Worm (Caenorhabditis elegans) whole organism, L1 larva: Measurements from ENCODE around the gene golg-2.

Experiments
- C04F5.9 ChIP-seq: sonication (generic microtip); optimal IDR thresholded peaks from 2 replicates; lab custom pipeline; 2016; ENCODE audit warnings: missing genetic modification characterization, missing compliant biosample characterization
- C16A3.4 ChIP-seq: fragments of 150-350 bp; optimal IDR thresholded peaks from 2 replicates; lab custom pipeline; 2014; ENCODE audit warnings: missing biosample characterization, missing genetic modification characterization
- C34B4.2 ChIP-seq: sonication (generic microtip); optimal IDR thresholded peaks from 2 replicates; lab custom pipeline; 2017; ENCODE audit warnings: mild to moderate bottlenecking, missing genetic modification characterization, missing compliant biosample characterization
- F16B12.6 ChIP-seq: fragments of 150-350 bp; optimal IDR thresholded peaks from 2 replicates; lab custom pipeline; 2014; ENCODE audit warnings: missing biosample characterization, missing genetic modification characterization
- aha-1 ChIP-seq: fragments of 150-350 bp; optimal IDR thresholded peaks from 2 replicates; lab custom pipeline; 2014; ENCODE audit warnings: missing biosample characterization, missing genetic modification characterization
- alr-1 ChIP-seq: fragments of 200-800 bp; sonication (Bioruptor generic); optimal IDR thresholded peaks from 2 replicates; lab custom pipeline; 2018; ENCODE audit warnings: borderline replicate concordance, mild to moderate bottlenecking, missing genetic modification characterization, missing compliant biosample characterization
- blmp-1 ChIP-seq: fragments of 150-350 bp; optimal IDR thresholded peaks from 2 replicates; lab custom pipeline; 2014; ENCODE audit warnings: missing biosample characterization, missing genetic modification characterization
- ceh-63 ChIP-seq: fragments of 200-800 bp; sonication (Bioruptor generic); optimal IDR thresholded peaks from 2 replicates; lab custom pipeline; 2018; ENCODE audit warnings: mild to moderate bottlenecking, missing genetic modification characterization, missing compliant biosample characterization
- ceh-82 ChIP-seq, 3 experiments: fragments of 150-350 bp in 1 of 3; sonication (generic microtip) in 2 of 3; optimal IDR thresholded peaks; 2 replicates each; lab custom pipeline; 2014 to 2017; ENCODE audit warnings: missing biosample characterization in 3 of 3, missing genetic modification characterization in 3 of 3
- efl-3 ChIP-seq: fragments of 200-800 bp; sonication (Bioruptor generic); optimal IDR thresholded peaks from 2 replicates; lab custom pipeline; 2018; ENCODE audit warnings: mild to moderate bottlenecking, missing genetic modification characterization, missing compliant biosample characterization
- egl-13 ChIP-seq: sonication (generic microtip); optimal IDR thresholded peaks from 2 replicates; lab custom pipeline; 2016; ENCODE audit warnings: missing genotype, missing genetic modification reagents, missing genetic modification characterization, missing compliant biosample characterization
- elt-3 ChIP-seq, 6 experiments: fragments of 150-350 bp in 1 of 6; sonication (generic microtip); optimal IDR thresholded peaks; 2 replicates each; lab custom pipeline; 2017 to 2018; ENCODE audit warnings: missing biosample characterization in 6 of 6, missing genetic modification characterization in 6 of 6, inconsistent platforms in 1 of 6
- ets-5 ChIP-seq: fragments of 200-800 bp; sonication (Bioruptor generic); IDR thresholded peaks from 2 replicates; pipeline ENCODE4 v1.3.6; 2022; ENCODE audit warnings: missing genetic modification characterization, missing compliant biosample characterization
- fkh-10 ChIP-seq: sonication (generic microtip); optimal IDR thresholded peaks from 2 replicates; lab custom pipeline; 2017; ENCODE audit warnings: missing biosample characterization, missing genetic modification reagents, missing genetic modification characterization
- fkh-8 ChIP-seq: sonication (generic microtip); optimal IDR thresholded peaks from 2 replicates; lab custom pipeline; 2016; ENCODE audit warnings: mild to moderate bottlenecking, missing genetic modification characterization, missing compliant biosample characterization
- hlh-4 ChIP-seq: sonication (generic microtip); optimal IDR thresholded peaks from 2 replicates; lab custom pipeline; 2016; ENCODE audit warnings: mild to moderate bottlenecking, missing genetic modification characterization, missing compliant biosample characterization
- hpl-2 ChIP-seq: fragments of 150-350 bp; optimal IDR thresholded peaks from 2 replicates; lab custom pipeline; 2014; ENCODE audit warnings: missing biosample characterization, missing genetic modification reagents, missing genetic modification characterization
- irx-1 ChIP-seq: sonication (generic microtip); optimal IDR thresholded peaks from 2 replicates; lab custom pipeline; 2016; ENCODE audit warnings: missing genetic modification characterization, missing compliant biosample characterization
- isw-1 ChIP-seq: fragments of 200-800 bp; sonication (Bioruptor generic); IDR thresholded peaks from 2 replicates; pipeline ENCODE4 v1.3.6; 2022; ENCODE audit warnings: missing genetic modification characterization, missing compliant biosample characterization
- lin-15B ChIP-seq: fragments of 150-350 bp; sonication (generic microtip); optimal IDR thresholded peaks from 3 replicates; lab custom pipeline; 2014; ENCODE audit warnings: missing biosample characterization, missing genetic modification characterization
- lin-35 ChIP-seq, 2 experiments: fragments of 150-350 bp; optimal IDR thresholded peaks; 2 replicates each; lab custom pipeline; 2014; ENCODE audit warnings: missing biosample characterization in 2 of 2, missing genetic modification characterization in 2 of 2, missing genetic modification reagents in 2 of 2
- mab-9 ChIP-seq: fragments of 200-800 bp; sonication (Bioruptor generic); IDR thresholded peaks from 2 replicates; pipeline ENCODE4 v1.3.6; 2022; ENCODE audit warnings: missing genetic modification reagents, missing genetic modification characterization, missing compliant biosample characterization
- mef-2 ChIP-seq: fragments of 150-350 bp; optimal IDR thresholded peaks from 2 replicates; lab custom pipeline; 2014; ENCODE audit warnings: missing biosample characterization, missing genetic modification characterization
- mep-1 ChIP-seq: fragments of 150-350 bp; optimal IDR thresholded peaks from 2 replicates; lab custom pipeline; 2014; ENCODE audit warnings: missing biosample characterization, missing genetic modification characterization
- nhr-11 ChIP-seq: fragments of 150-350 bp; optimal IDR thresholded peaks from 2 replicates; lab custom pipeline; 2014; ENCODE audit warnings: missing biosample characterization, missing genetic modification characterization
- nhr-12 ChIP-seq: sonication (generic microtip); optimal IDR thresholded peaks from 2 replicates; lab custom pipeline; 2017; ENCODE audit warnings: missing biosample characterization, missing genetic modification characterization
- nhr-19 ChIP-seq: fragments of 200-800 bp; sonication (Bioruptor generic); conservative IDR thresholded peaks from 2 replicates; pipeline ENCODE4 v1.3.6; 2022; ENCODE audit warnings: missing genetic modification characterization, missing compliant biosample characterization
- nhr-28 ChIP-seq: fragments of 150-350 bp; optimal IDR thresholded peaks from 2 replicates; lab custom pipeline; 2014; ENCODE audit warnings: missing biosample characterization, missing genetic modification characterization
- nhr-47 ChIP-seq: sonication (generic microtip); optimal IDR thresholded peaks from 2 replicates; lab custom pipeline; 2016; ENCODE audit warnings: mild to moderate bottlenecking, missing genetic modification characterization, moderate library complexity, missing compliant biosample characterization
- nhr-71 ChIP-seq: sonication (generic microtip); optimal IDR thresholded peaks from 2 replicates; lab custom pipeline; 2016; ENCODE audit warnings: mild to moderate bottlenecking, missing genetic modification characterization, moderate library complexity, missing compliant biosample characterization
- nhr-76 ChIP-seq: sonication (generic microtip); optimal IDR thresholded peaks from 2 replicates; lab custom pipeline; 2017; ENCODE audit warnings: missing biosample characterization, missing genetic modification characterization
- nhr-77 ChIP-seq: fragments of 150-350 bp; optimal IDR thresholded peaks from 2 replicates; lab custom pipeline; 2014; ENCODE audit warnings: missing biosample characterization, missing genetic modification characterization
- nhr-84 ChIP-seq: sonication (generic microtip); optimal IDR thresholded peaks from 2 replicates; lab custom pipeline; 2017; ENCODE audit warnings: missing biosample characterization, missing genetic modification characterization
- nhr-90 ChIP-seq: sonication (generic microtip); optimal IDR thresholded peaks from 2 replicates; lab custom pipeline; 2016; ENCODE audit warnings: mild to moderate bottlenecking, missing genetic modification characterization, missing compliant biosample characterization; ENCODE audit not compliant: poor library complexity
- pqm-1 ChIP-seq: sonication (generic microtip); optimal IDR thresholded peaks from 3 replicates; lab custom pipeline; 2017; ENCODE audit warnings: missing biosample characterization, missing genetic modification characterization
- rnt-1 ChIP-seq: sonication (generic microtip); optimal IDR thresholded peaks from 2 replicates; lab custom pipeline; 2016; ENCODE audit warnings: mild to moderate bottlenecking, missing genetic modification characterization, moderate library complexity, missing compliant biosample characterization
- skn-1 ChIP-seq: fragments of 150-350 bp; optimal IDR thresholded peaks from 2 replicates; lab custom pipeline; 2014; ENCODE audit warnings: missing biosample characterization, missing genetic modification characterization
- sup-37 ChIP-seq: fragments of 200-800 bp; sonication (Bioruptor generic); optimal IDR thresholded peaks from 2 replicates; lab custom pipeline; 2018; ENCODE audit warnings: mild to moderate bottlenecking, missing genetic modification characterization, missing compliant biosample characterization
- swsn-7 ChIP-seq: sonication (generic microtip); optimal IDR thresholded peaks from 2 replicates; lab custom pipeline; 2016; ENCODE audit warnings: missing genetic modification characterization, missing compliant biosample characterization
- tbx-2 ChIP-seq: sonication (generic microtip); optimal IDR thresholded peaks from 2 replicates; lab custom pipeline; 2016; ENCODE audit warnings: missing genetic modification characterization, missing compliant biosample characterization
- unc-130 ChIP-seq: fragments of 150-350 bp; optimal IDR thresholded peaks from 2 replicates; lab custom pipeline; 2017; ENCODE audit warnings: missing biosample characterization, missing genetic modification characterization, inconsistent platforms
- unc-30 ChIP-seq: sonication (generic microtip); optimal IDR thresholded peaks from 2 replicates; lab custom pipeline; 2017; ENCODE audit warnings: missing biosample characterization, missing genetic modification characterization
- xbp-1 ChIP-seq: sonication (generic microtip); optimal IDR thresholded peaks from 2 replicates; lab custom pipeline; 2016; ENCODE audit warnings: missing genetic modification characterization, missing compliant biosample characterization
- zag-1 ChIP-seq: fragments of 150-350 bp; optimal IDR thresholded peaks from 2 replicates; lab custom pipeline; 2014; ENCODE audit warnings: missing biosample characterization, missing genetic modification characterization
- ztf-11 ChIP-seq, 2 experiments: sonication (generic microtip); optimal IDR thresholded peaks; 2 replicates each; lab custom pipeline; 2016 to 2017; ENCODE audit warnings: missing genetic modification characterization in 2 of 2, missing biosample characterization in 1 of 2, missing compliant biosample characterization in 1 of 2

golg-2 gene

DNA sequence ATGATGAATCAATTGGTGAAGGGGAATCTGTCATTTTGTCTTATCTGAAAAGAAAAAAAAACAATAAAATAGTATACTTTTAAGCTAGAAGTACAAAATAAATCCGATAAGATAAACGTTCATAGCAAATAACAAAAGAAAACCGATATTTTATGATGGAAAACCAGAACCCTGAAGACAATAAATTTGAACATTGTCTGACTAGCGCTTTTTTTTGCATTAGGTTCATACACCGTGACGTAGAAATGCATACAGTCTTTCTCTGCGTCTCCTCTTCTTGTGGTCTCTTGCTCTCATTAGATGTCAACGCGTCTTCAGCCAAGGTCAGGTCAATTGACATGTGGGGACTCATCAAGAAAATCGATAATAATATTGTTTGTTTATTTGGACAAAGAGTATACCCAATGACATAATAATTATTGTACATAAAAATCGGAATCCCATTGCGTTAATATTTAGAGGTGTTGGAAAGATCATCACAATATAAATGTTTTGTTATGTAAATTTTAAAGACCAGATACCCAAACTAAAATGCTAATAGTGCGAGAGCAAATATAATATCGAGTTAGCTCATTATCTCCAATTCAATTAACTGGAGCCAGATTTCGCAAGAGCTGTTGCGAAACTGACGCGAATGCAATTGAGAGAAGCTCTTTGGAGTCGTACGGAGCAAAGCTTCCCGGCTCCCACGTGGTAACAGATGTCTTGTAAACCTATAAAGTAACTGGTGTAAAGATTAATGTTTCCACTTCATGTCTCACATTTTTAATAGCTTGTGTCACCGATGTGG, 41.4 kb upstream of the golg-2 start, which contains the start of gene dsh-2 (continued):
- TF ChIP-seq elt-3 (tag; optimal IDR thresholded peaks at IDR 0.05; lab: Kevin White, UChicago) = peak in 3 of 6 experiments; percentile 36 to 51 (median 41)
- peak; percentile 45 for TF ChIP-seq rnt-1
- TF ChIP-seq aha-1 (tag; lab: Kevin White, UChicago) = no peak
- no peak for TF ChIP-seq ets-5 (GFP tag; lab: Robert Waterston, UW)
- TF ChIP-seq mep-1 (tag; lab: Kevin White, UChicago) = peak; percentile 91
- TF ChIP-seq irx-1 (tag; lab: Kevin White, UChicago) = no peak
- no peak for TF ChIP-seq mef-2 (tag; lab: Kevin White, UChicago)
- peak; percentile 42 for TF ChIP-seq xbp-1 (tag; lab: Kevin White, UChicago)
- TF ChIP-seq hpl-2 (GFP tag; lab: Kevin White, UChicago) = no peak
- TF ChIP-seq C34B4.2 (tag; lab: Kevin White, UChicago) = no peak
- TF ChIP-seq nhr-71 = peak; percentile 62
- peak; percentile 69 for TF ChIP-seq blmp-1
- TF ChIP-seq nhr-77 (tag; lab: Kevin White, UChicago) = peak; percentile 32
- TF ChIP-seq nhr-28 (tag; lab: Kevin White, UChicago) = no peak
- TF ChIP-seq mab-9 (GFP tag; lab: Robert Waterston, UW) = no peak
- TF ChIP-seq F16B12.6 (tag; lab: Kevin White, UChicago) = peak; percentile 83
- TF ChIP-seq nhr-19 = peak; percentile 30
- no peak for TF ChIP-seq nhr-76 (tag; lab: Kevin White, UChicago)
- no peak for TF ChIP-seq unc-30 (tag; lab: Kevin White, UChicago)
- peak in 1 of 3 experiments; percentile 15 for TF ChIP-seq ceh-82 (tag; optimal IDR thresholded peaks at IDR 0.05; lab: Kevin White, UChicago)
- peak; percentile 43 for TF ChIP-seq tbx-2 (tag; lab: Kevin White, UChicago)
- peak; percentile 48 for TF ChIP-seq nhr-47 (tag; lab: Kevin White, UChicago)
- no peak for TF ChIP-seq sup-37 (GFP tag; lab: Kevin White, UChicago)
- peak; percentile 46 for TF ChIP-seq unc-130 (tag; lab: Kevin White, UChicago)
- TF ChIP-seq skn-1 (tag; lab: Kevin White, UChicago) = peak; percentile 9
- TF ChIP-seq fkh-10 (GFP tag; lab: Kevin White, UChicago) = no peak
- peak; percentile 13 for TF ChIP-seq lin-15B (tag; lab: Kevin White, UChicago)
- no peak for TF ChIP-seq nhr-11 (tag; lab: Kevin White, UChicago)
- TF ChIP-seq nhr-84 = no peak
- TF ChIP-seq alr-1 (tag; lab: Kevin White, UChicago) = no peak
- no peak for TF ChIP-seq nhr-12 (tag; lab: Kevin White, UChicago)
- TF ChIP-seq lin-35 (GFP tag; optimal IDR thresholded peaks at IDR 0.05; lab: Kevin White, UChicago) = peak; percentile 68 to 92
- TF ChIP-seq hlh-4 (tag; lab: Kevin White, UChicago) = no peak
- no peak for TF ChIP-seq egl-13 (tag; lab: Kevin White, UChicago)

DNA sequence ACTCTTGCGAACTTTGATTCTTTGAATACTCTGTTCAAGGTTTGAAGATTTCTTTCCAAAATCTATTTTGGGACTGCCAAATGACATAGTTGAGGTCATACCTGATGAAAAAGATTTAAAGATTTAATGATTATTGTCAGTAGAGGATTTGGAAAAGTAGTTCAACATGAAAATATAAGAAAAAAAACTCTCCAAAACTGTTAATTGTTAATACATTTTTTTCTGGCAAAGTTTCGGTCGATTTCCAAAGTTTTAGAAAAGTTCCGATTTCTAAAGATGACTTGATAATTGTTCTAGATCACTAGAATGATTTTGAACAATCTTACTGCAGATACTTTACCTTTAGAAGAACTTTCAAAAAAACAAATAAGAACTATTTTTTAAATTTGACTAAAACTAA, 31.4 kb upstream of the golg-2 start, which contains the start of gene C27A2.7:
C27A2.7 (minus strand) TSS at position 101 of the 400 bp plus-strand sequence.
- no peak for TF ChIP-seq C04F5.9 (tag; lab: Kevin White, UChicago)
- TF ChIP-seq fkh-8 (tag; lab: Kevin White, UChicago) = no peak
- TF ChIP-seq ceh-63 (GFP tag; lab: Kevin White, UChicago) = no peak
- TF ChIP-seq skn-1 (tag; lab: Kevin White, UChicago) = no peak
- TF ChIP-seq efl-3 = no peak
- TF ChIP-seq zag-1 (tag; lab: Kevin White, UChicago) = no peak

DNA sequence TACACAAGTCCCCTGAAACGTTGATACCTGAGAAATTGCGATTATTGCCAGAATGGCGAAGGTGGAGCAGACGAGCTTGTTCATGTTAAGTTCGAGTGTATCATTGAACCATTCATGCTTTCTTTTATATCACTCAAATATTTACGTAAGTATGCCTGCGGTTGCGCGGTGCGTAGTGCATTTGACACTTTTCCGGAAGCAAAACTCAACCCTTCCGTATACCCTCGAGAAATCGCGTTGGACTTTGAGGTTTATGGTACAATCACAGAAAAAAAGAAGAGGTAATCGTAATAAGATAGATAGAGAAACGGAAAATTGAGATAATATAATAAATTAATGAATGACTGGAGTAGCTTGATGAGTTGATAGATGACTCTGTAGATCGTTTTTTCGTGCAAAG, 29.6 kb upstream of the golg-2 start, which contains the start of gene idpb-2:
idpb-2 (minus strand) TSS at position 101 of the 400 bp plus-strand sequence.
- no peak for TF ChIP-seq pqm-1
- TF ChIP-seq C16A3.4 = no peak
- no peak for TF ChIP-seq nhr-90
- no peak for TF ChIP-seq isw-1 (GFP tag; lab: Robert Waterston, UW)
- TF ChIP-seq ztf-11 (tag; optimal IDR thresholded peaks at IDR 0.05; lab: Kevin White, UChicago) = no peak
- no peak for TF ChIP-seq nhr-84
- TF ChIP-seq swsn-7 (tag; lab: Kevin White, UChicago) = no peak
- TF ChIP-seq, all 84 proteins: peak for 0
